Worm (Caenorhabditis elegans): ENCODE data around the gene dnj-8.

The dnj-8 gene

DNA sequence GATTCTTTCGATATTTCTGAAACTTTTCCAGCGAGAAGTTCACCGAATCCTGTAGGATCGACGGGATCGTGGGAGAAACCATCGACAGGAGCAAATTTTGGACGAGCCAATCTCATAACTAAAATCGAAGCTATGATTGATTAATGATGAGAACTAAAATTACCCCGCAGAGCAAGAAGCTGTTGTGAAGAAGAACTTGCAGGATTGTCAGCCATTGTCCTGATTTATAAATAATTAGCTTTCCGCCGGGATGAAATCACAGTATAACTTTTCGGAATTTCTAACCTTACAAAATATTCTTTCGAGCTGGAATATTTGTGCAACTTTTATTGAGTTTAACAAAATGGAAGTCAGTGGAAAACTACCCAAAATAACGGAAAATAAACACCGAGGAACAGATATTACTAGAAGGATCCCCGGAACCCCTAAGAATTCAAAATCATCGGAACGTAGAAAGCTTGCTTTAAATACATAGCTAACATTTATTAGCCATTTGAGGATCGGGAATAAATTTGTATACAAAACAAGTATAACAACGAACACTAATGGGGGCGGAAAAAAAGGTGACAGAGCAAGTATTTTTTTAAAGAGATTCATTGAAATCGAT is 10.5 kb downstream of the dnj-8 start, which contains the start of gene C56C10.7 (continued):
- TF ChIP-seq mxl-1 (tag; optimal IDR thresholded peaks at IDR 0.05), result peak; percentile 10
- TF ChIP-seq nhr-80 (tag; optimal IDR thresholded peaks at IDR 0.05), result no peak
- TF ChIP-seq madf-10 (tag; optimal IDR thresholded peaks at IDR 0.05), result peak; percentile 34
- TF ChIP-seq ztf-25 (GFP tag; IDR thresholded peaks at IDR 0.05), result peak; percentile 66; the same call in 1 of the 2 replicates
- peak; percentile 44 for TF ChIP-seq snpc-4 (GFP tag; optimal IDR thresholded peaks at IDR 0.05)
- peak in 2 of 4 experiments; percentile 30 to 61 for TF ChIP-seq snpc-4 (tag; optimal IDR thresholded peaks at IDR 0.05)
- TF ChIP-seq dpff-1 (tag; optimal IDR thresholded peaks at IDR 0.05), result peak; percentile 34
- no peak for TF ChIP-seq Y67H2A.10 (GFP tag; conservative IDR thresholded peaks at IDR 0.05)
- TF ChIP-seq gei-17 (GFP tag; optimal IDR thresholded peaks at IDR 0.05), result no peak
- TF ChIP-seq B0035.1 (tag; optimal IDR thresholded peaks at IDR 0.05), result peak; percentile 29
- TF ChIP-seq madf-3 (GFP tag; IDR thresholded peaks at IDR 0.05), result peak; percentile 94
- peak; percentile 85 for TF ChIP-seq attf-6 (GFP tag; IDR thresholded peaks at IDR 0.05)
- no peak for TF ChIP-seq mel-28 (tag; optimal IDR thresholded peaks at IDR 0.05; ENCODE audit: borderline replicate concordance)
- peak; percentile 49 for TF ChIP-seq hmg-1.2 (GFP tag; IDR thresholded peaks at IDR 0.05)
- peak; percentile 13 for TF ChIP-seq mes-4 (tag; optimal IDR thresholded peaks at IDR 0.05)
- 0 out of 2 replicates have a peak, but pooled peaks have one; percentile 4 for TF ChIP-seq B0019.2 (GFP tag; conservative IDR thresholded peaks at IDR 0.05)
- TF ChIP-seq attf-3 (GFP tag; conservative IDR thresholded peaks at IDR 0.05), result no peak
- no peak for TF ChIP-seq egrh-3 (GFP tag; IDR thresholded peaks at IDR 0.05)
- TF ChIP-seq ceh-79 (tag; optimal IDR thresholded peaks at IDR 0.05), result peak; percentile 3
- TF ChIP-seq rec-8 (tag; optimal IDR thresholded peaks at IDR 0.05), result no peak
- TF ChIP-seq nfya-1 (tag; optimal IDR thresholded peaks at IDR 0.05; ENCODE audit: borderline replicate concordance, insufficient read depth), result no peak
- TF ChIP-seq B0261.1 (tag; optimal IDR thresholded peaks at IDR 0.05), result peak; percentile 8
- TF ChIP-seq Y53F4B.3 (GFP tag; IDR thresholded peaks at IDR 0.05), result no peak
- TF ChIP-seq ets-4 (GFP tag; optimal IDR thresholded peaks at IDR 0.05), result no peak
- TF ChIP-seq mcd-1 (GFP tag; IDR thresholded peaks at IDR 0.05), result peak; percentile 44
- TF ChIP-seq F33H1.4 (GFP tag; IDR thresholded peaks at IDR 0.05), result peak; percentile 30; the same call in 1 of the 2 replicates
- TF ChIP-seq F55B11.4 (tag; optimal IDR thresholded peaks at IDR 0.05; ENCODE audit: borderline replicate concordance, insufficient read depth), result no peak
- TF ChIP-seq ekl-4 (GFP tag; IDR thresholded peaks at IDR 0.05), result peak; percentile 93
- no peak for TF ChIP-seq nhr-120 (GFP tag; IDR thresholded peaks at IDR 0.05)
- peak; percentile 43 for TF ChIP-seq egl-44 (GFP tag; IDR thresholded peaks at IDR 0.05)
- no peak for TF ChIP-seq pha-4 (tag; optimal IDR thresholded peaks at IDR 0.05)
- TF ChIP-seq C17E4.6 (GFP tag; IDR thresholded peaks at IDR 0.05), result peak; percentile 62; the same call in 1 of the 2 replicates
- no peak for TF ChIP-seq lin-35 (GFP tag; optimal IDR thresholded peaks at IDR 0.05)
- peak; percentile 89 for TF ChIP-seq madf-6 (GFP tag; IDR thresholded peaks at IDR 0.05)
- TF ChIP-seq ceh-100 (GFP tag; IDR thresholded peaks at IDR 0.05), result peak; percentile 63
- no peak for TF ChIP-seq bed-2 (GFP tag; IDR thresholded peaks at IDR 0.05)
- TF ChIP-seq C06A6.2 (GFP tag; conservative IDR thresholded peaks at IDR 0.05), result no peak
- TF ChIP-seq snpc-3.4 (tag; optimal IDR thresholded peaks at IDR 0.05), result peak; percentile 76
- no peak for TF ChIP-seq sea-2 (GFP tag; IDR thresholded peaks at IDR 0.05)
- TF ChIP-seq somi-1 (GFP tag; optimal IDR thresholded peaks at IDR 0.05), result no peak
- no peak for TF ChIP-seq F57C9.4 (tag; optimal IDR thresholded peaks at IDR 0.05)
- peak; percentile 32 for TF ChIP-seq snpc-1.1 (tag; optimal IDR thresholded peaks at IDR 0.05; ENCODE audit: insufficient read depth)
- TF ChIP-seq ztf-22 (GFP tag; optimal IDR thresholded peaks at IDR 0.05), result no peak
- TF ChIP-seq hrde-1 (tag; optimal IDR thresholded peaks at IDR 0.05; ENCODE audit: borderline replicate concordance), result peak; percentile 62
- peak; percentile 60; the same call in 1 of the 2 replicates for TF ChIP-seq aptf-3 (GFP tag; IDR thresholded peaks at IDR 0.05)
- no peak for TF ChIP-seq zfh-2 (GFP tag; conservative IDR thresholded peaks at IDR 0.05)
- peak; percentile 63; the same call in 1 of the 2 replicates for TF ChIP-seq nfya-2 (GFP tag; IDR thresholded peaks at IDR 0.05)

Data from whole organism, young adult.